Fruit fly (Drosophila melanogaster) whole organism, prepupa: ENCODE measurements around the gene eEF1alpha2.

Experiments used
- Blimp-1 ChIP-seq: fragments of 200-800 bp; sonication (Bioruptor generic); optimal IDR thresholded peaks from 3 replicates; lab custom pipeline; 2017; ENCODE audit warnings: missing biosample characterization, missing genetic modification characterization, mild to moderate bottlenecking, moderate library complexity, missing genetic modification reagents
- CG10631 ChIP-seq: fragments of 200-800 bp; sonication (Bioruptor generic); optimal IDR thresholded peaks from 2 replicates; lab custom pipeline; 2016; ENCODE audit warnings: missing biosample characterization, missing genetic modification characterization
- CG11294 ChIP-seq: fragments of 200-800 bp; sonication (Bioruptor generic); IDR thresholded peaks from 2 replicates; pipeline ENCODE4 v1.3.6; 2022; ENCODE audit warnings: missing biosample characterization, missing genetic modification characterization
- CG11762 ChIP-seq: fragments of 200-800 bp; sonication (Bioruptor generic); optimal IDR thresholded peaks from 3 replicates; lab custom pipeline; 2016; ENCODE audit warnings: missing biosample characterization, missing genetic modification characterization; ENCODE audit not compliant: insufficient read depth
- CG11902 ChIP-seq: fragments of 200-800 bp; sonication (Bioruptor generic); optimal IDR thresholded peaks from 3 replicates; lab custom pipeline; 2016; ENCODE audit warnings: missing biosample characterization, missing genetic modification characterization
- CG15336 ChIP-seq: fragments of 200-800 bp; sonication (Bioruptor generic); IDR thresholded peaks from 2 replicates; pipeline ENCODE4 v1.3.6; 2022; ENCODE audit warnings: missing biosample characterization, missing genetic modification characterization
- CG1621 ChIP-seq: fragments of 200-800 bp; sonication (Bioruptor generic); optimal IDR thresholded peaks from 3 replicates; lab custom pipeline; 2018; ENCODE audit warnings: missing biosample characterization, mild to moderate bottlenecking, missing genetic modification characterization
- CG16779 ChIP-seq: fragments of 200-800 bp; sonication (Bioruptor generic); optimal IDR thresholded peaks from 3 replicates; lab custom pipeline; 2017; ENCODE audit warnings: missing biosample characterization, mild to moderate bottlenecking, missing genetic modification characterization
- CG3032 ChIP-seq: fragments of 200-800 bp; optimal IDR thresholded peaks from 2 replicates; lab custom pipeline; 2019; ENCODE audit warnings: missing biosample characterization, mild to moderate bottlenecking, missing genetic modification characterization, moderate library complexity
- CG31627 ChIP-seq: fragments of 200-800 bp; sonication (Bioruptor generic); optimal IDR thresholded peaks from 3 replicates; lab custom pipeline; 2016; ENCODE audit warnings: missing biosample characterization, missing genetic modification characterization
- CG32006 ChIP-seq: fragments of 200-800 bp; sonication (Bioruptor generic); optimal IDR thresholded peaks from 3 replicates; lab custom pipeline; 2017; ENCODE audit warnings: missing biosample characterization, mild to moderate bottlenecking, missing genetic modification characterization
- CG34406 ChIP-seq: fragments of 200-800 bp; sonication (Bioruptor generic); optimal IDR thresholded peaks from 3 replicates; lab custom pipeline; 2016; ENCODE audit warnings: missing biosample characterization, missing genetic modification characterization
- CG3919 ChIP-seq: fragments of 200-800 bp; sonication (Bioruptor generic); optimal IDR thresholded peaks from 3 replicates; lab custom pipeline; 2016; ENCODE audit warnings: missing biosample characterization, missing genetic modification characterization
- CG6163 ChIP-seq: fragments of 200-800 bp; sonication (Bioruptor generic); IDR thresholded peaks from 3 replicates; pipeline ENCODE4 v1.3.6; 2022; ENCODE audit warnings: missing biosample characterization, missing genetic modification characterization
- CG6276 ChIP-seq: fragments of 200-800 bp; sonication (Bioruptor generic); optimal IDR thresholded peaks from 2 replicates; lab custom pipeline; 2017; ENCODE audit warnings: missing biosample characterization, mild to moderate bottlenecking, missing genetic modification characterization
- CG6792 ChIP-seq: fragments of 200-800 bp; sonication (Bioruptor generic); optimal IDR thresholded peaks from 3 replicates; lab custom pipeline; 2016; ENCODE audit warnings: missing biosample characterization, missing genetic modification characterization
- CG6808 ChIP-seq: fragments of 200-800 bp; sonication (Bioruptor generic); optimal IDR thresholded peaks from 3 replicates; lab custom pipeline; 2017; ENCODE audit warnings: missing biosample characterization, missing genetic modification characterization, mild to moderate bottlenecking, moderate library complexity, missing genetic modification reagents
- CG7368 ChIP-seq: fragments of 200-800 bp; sonication (Bioruptor generic); optimal IDR thresholded peaks from 3 replicates; lab custom pipeline; 2016; ENCODE audit warnings: missing biosample characterization, missing genetic modification characterization
- CG8119 ChIP-seq: fragments of 200-800 bp; sonication (Bioruptor generic); IDR thresholded peaks from 3 replicates; pipeline ENCODE4 v1.3.6; 2022; ENCODE audit warnings: missing biosample characterization, missing genetic modification characterization
- CG8632 ChIP-seq: fragments of 200-800 bp; sonication (Bioruptor generic); optimal IDR thresholded peaks from 3 replicates; lab custom pipeline; 2016; ENCODE audit warnings: missing biosample characterization, missing genetic modification characterization
- CG9139 ChIP-seq: fragments of 200-800 bp; sonication (Bioruptor generic); optimal IDR thresholded peaks from 3 replicates; lab custom pipeline; 2017; ENCODE audit warnings: missing biosample characterization, mild to moderate bottlenecking, missing genetic modification characterization
- Eip75B ChIP-seq: fragments of 200-800 bp; sonication (Bioruptor generic); optimal IDR thresholded peaks from 3 replicates; lab custom pipeline; 2016; ENCODE audit warnings: missing biosample characterization, missing genetic modification characterization
- Eip78C ChIP-seq: fragments of 200-800 bp; sonication (Bioruptor generic); peaks from one replicate; lab custom pipeline; 2016; ENCODE audit warnings: missing biosample characterization, missing genetic modification characterization
- Eip93F ChIP-seq: fragments of 200-800 bp; sonication (Bioruptor generic); optimal IDR thresholded peaks from 2 replicates; lab custom pipeline; 2016; ENCODE audit warnings: missing biosample characterization, mild to moderate bottlenecking, missing genetic modification characterization
- Ets96B ChIP-seq: fragments of 200-800 bp; optimal IDR thresholded peaks from 2 replicates; lab custom pipeline; 2019; ENCODE audit warnings: missing biosample characterization, mild to moderate bottlenecking, missing genetic modification characterization, moderate library complexity
- Gug ChIP-seq: fragments of 200-800 bp; sonication (Bioruptor generic); IDR thresholded peaks from 2 replicates; pipeline ENCODE4 v1.3.6; 2022; ENCODE audit warnings: missing biosample characterization, missing genetic modification characterization
- Hr39 ChIP-seq: fragments of 200-800 bp; sonication (Bioruptor generic); optimal IDR thresholded peaks from 2 replicates; lab custom pipeline; 2016; ENCODE audit warnings: missing biosample characterization, missing genetic modification characterization
- Hr4 ChIP-seq: fragments of 200-800 bp; sonication (Bioruptor generic); optimal IDR thresholded peaks from 3 replicates; lab custom pipeline; 2016; ENCODE audit warnings: missing biosample characterization, missing genetic modification characterization
- Lpt ChIP-seq: fragments of 200-800 bp; sonication (Bioruptor generic); optimal IDR thresholded peaks from 3 replicates; lab custom pipeline; 2016; ENCODE audit warnings: missing biosample characterization, missing genetic modification characterization
- Met ChIP-seq: fragments of 200-800 bp; sonication (Bioruptor generic); optimal IDR thresholded peaks from 3 replicates; lab custom pipeline; 2016; ENCODE audit warnings: missing biosample characterization, missing genetic modification characterization
- OdsH ChIP-seq: fragments of 200-800 bp; sonication (Bioruptor generic); optimal IDR thresholded peaks from 3 replicates; lab custom pipeline; 2016; ENCODE audit warnings: missing biosample characterization, missing genetic modification characterization
- Sox102F ChIP-seq: fragments of 200-800 bp; sonication (Bioruptor generic); optimal IDR thresholded peaks from 2 replicates; lab custom pipeline; 2016; ENCODE audit warnings: missing biosample characterization, mild to moderate bottlenecking, missing genetic modification characterization
- Sox14 ChIP-seq: fragments of 200-800 bp; sonication (Bioruptor generic); optimal IDR thresholded peaks from 3 replicates; lab custom pipeline; 2016; ENCODE audit warnings: missing biosample characterization, missing genetic modification characterization
- Sox15 ChIP-seq: fragments of 200-800 bp; sonication (Bioruptor generic); optimal IDR thresholded peaks from 3 replicates; lab custom pipeline; 2016; ENCODE audit warnings: missing biosample characterization, missing genetic modification characterization
- achi ChIP-seq: fragments of 200-800 bp; sonication (Bioruptor generic); optimal IDR thresholded peaks from 3 replicates; lab custom pipeline; 2016; ENCODE audit warnings: missing biosample characterization, missing genetic modification characterization
- cyc ChIP-seq: fragments of 200-800 bp; sonication (Bioruptor generic); optimal IDR thresholded peaks from 3 replicates; lab custom pipeline; 2016; ENCODE audit warnings: missing biosample characterization, missing genetic modification characterization
- dsx ChIP-seq: fragments of 200-800 bp; optimal IDR thresholded peaks from 3 replicates; lab custom pipeline; 2019; ENCODE audit warnings: missing biosample characterization, mild to moderate bottlenecking, missing genetic modification characterization, moderate library complexity; ENCODE audit not compliant: poor library complexity, severe bottlenecking
- eg ChIP-seq: fragments of 200-800 bp; sonication (Bioruptor generic); IDR thresholded peaks from 3 replicates; pipeline ENCODE4 v1.3.6; 2022; ENCODE audit warnings: missing biosample characterization, missing genetic modification characterization
- esn ChIP-seq: fragments of 200-800 bp; sonication (Bioruptor generic); optimal IDR thresholded peaks from 2 replicates; lab custom pipeline; 2016; ENCODE audit warnings: missing biosample characterization, mild to moderate bottlenecking, missing genetic modification characterization, moderate library complexity
- fd59A ChIP-seq: fragments of 200-800 bp; sonication (Bioruptor generic); optimal IDR thresholded peaks from 2 replicates; lab custom pipeline; 2017; ENCODE audit warnings: missing biosample characterization, mild to moderate bottlenecking, missing genetic modification characterization, missing genetic modification reagents
- fd85E ChIP-seq: fragments of 200-800 bp; sonication (Bioruptor generic); optimal IDR thresholded peaks from 3 replicates; lab custom pipeline; 2016; ENCODE audit warnings: missing biosample characterization, missing genetic modification characterization
- fkh ChIP-seq: fragments of 200-800 bp; sonication (Bioruptor generic); optimal IDR thresholded peaks from 3 replicates; lab custom pipeline; 2017; ENCODE audit warnings: missing biosample characterization, mild to moderate bottlenecking, missing genetic modification characterization, moderate library complexity
- lz ChIP-seq: fragments of 200-800 bp; sonication (Bioruptor generic); optimal IDR thresholded peaks from 3 replicates; lab custom pipeline; 2016; ENCODE audit warnings: missing biosample characterization, missing genetic modification characterization
- net ChIP-seq: fragments of 200-800 bp; sonication (Bioruptor generic); optimal IDR thresholded peaks from 3 replicates; lab custom pipeline; 2016; ENCODE audit warnings: missing biosample characterization, missing genetic modification characterization
- salr ChIP-seq, 2 experiments: fragments of 200-800 bp; sonication (Bioruptor generic); optimal IDR thresholded peaks; 3 replicates each; lab custom pipeline; 2016 to 2018; ENCODE audit warnings: missing biosample characterization in 2 of 2, missing genetic modification characterization in 2 of 2, mild to moderate bottlenecking in 1 of 2
- ss ChIP-seq, 2 experiments: fragments of 200-800 bp; sonication (Bioruptor generic); optimal IDR thresholded peaks; 2 replicates in 1 of 2; 3 replicates in 1 of 2; lab custom pipeline; 2017 to 2018; ENCODE audit warnings: mild to moderate bottlenecking in 2 of 2, missing biosample characterization in 2 of 2, missing genetic modification characterization in 2 of 2, moderate library complexity in 1 of 2
- svp ChIP-seq: fragments of 200-800 bp; sonication (Bioruptor generic); peaks from one replicate; lab custom pipeline; 2016; ENCODE audit warnings: missing biosample characterization, missing genetic modification characterization
- topi ChIP-seq: fragments of 200-800 bp; sonication (Bioruptor generic); optimal IDR thresholded peaks from 3 replicates; lab custom pipeline; 2016; ENCODE audit warnings: missing biosample characterization, missing genetic modification characterization

eEF1alpha2 gene

dm6 chr3R:31711270-31712029, 26.8 kb upstream of the eEF1alpha2 start:
- peak; percentile 27 for TF ChIP-seq CG32006
- TF ChIP-seq CG16779 (tag; lab: Kevin White, UChicago), result no peak
- TF ChIP-seq Sox14 (GFP tag; lab: Kevin White, UChicago), result peak; percentile 8
- TF ChIP-seq, all 60 proteins: peak for 2

DNA sequence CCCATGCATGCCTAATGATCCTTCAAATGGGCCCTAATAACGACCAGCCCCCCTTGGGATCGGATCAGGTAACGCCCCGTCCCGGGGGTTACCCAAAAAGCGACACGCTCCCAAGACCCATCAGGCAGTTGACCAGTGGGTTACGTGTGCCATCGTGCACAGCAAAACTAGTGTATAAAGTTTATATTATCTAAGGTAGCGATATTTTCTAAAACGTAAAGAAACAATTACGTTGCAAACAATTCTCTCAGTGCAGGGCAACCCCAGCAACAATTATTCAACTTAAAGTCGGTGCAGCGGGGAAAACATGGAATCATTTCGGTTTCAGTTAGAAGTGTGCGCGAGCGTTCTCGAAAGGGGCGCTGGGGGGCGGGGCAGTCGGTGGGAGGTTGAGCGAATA, 25.7 kb upstream of the eEF1alpha2 start:
- TF ChIP-seq Lpt (GFP tag; lab: Kevin White, UChicago), result no peak
- TF ChIP-seq svp, result peak; percentile 35
- TF ChIP-seq eg (GFP tag; lab: Robert Waterston, UW), result 0 out of 3 replicates have a peak, but pooled peaks have one; percentile 24
- peak; percentile 11 for TF ChIP-seq CG3919 (GFP tag; lab: Kevin White, UChicago)
- no peak for TF ChIP-seq topi (GFP tag; lab: Kevin White, UChicago)
- TF ChIP-seq Met (GFP tag; lab: Kevin White, UChicago), result peak; percentile 0
- TF ChIP-seq CG31627 (GFP tag; lab: Kevin White, UChicago), result peak; percentile 27
- no peak for TF ChIP-seq CG11902 (GFP tag; lab: Kevin White, UChicago)
- peak; percentile 53 for TF ChIP-seq Eip78C (GFP tag; lab: Kevin White, UChicago)
- TF ChIP-seq fd59A (GFP tag; lab: Kevin White, UChicago), result peak; percentile 5
- no peak for TF ChIP-seq CG8632 (GFP tag; lab: Kevin White, UChicago)
- no peak for TF ChIP-seq CG11762 (GFP tag; lab: Kevin White, UChicago)
- TF ChIP-seq OdsH, result peak; percentile 14
- no peak for TF ChIP-seq esn (GFP tag; lab: Kevin White, UChicago)
- TF ChIP-seq CG1621, result peak; percentile 3
- TF ChIP-seq Ets96B (tag; lab: Kevin White, UChicago), result peak; percentile 23
- TF ChIP-seq cyc, result peak; percentile 12
- TF ChIP-seq Hr4, result no peak
- no peak for TF ChIP-seq CG3032 (tag; lab: Kevin White, UChicago)
- no peak for TF ChIP-seq Eip93F
- no peak for TF ChIP-seq ss (GFP tag; optimal IDR thresholded peaks at IDR 0.05; lab: Kevin White, UChicago)
- TF ChIP-seq CG15336 (GFP tag; lab: Robert Waterston, UW), result 0 out of 2 replicates have a peak, but pooled peaks have one; percentile 38
- no peak for TF ChIP-seq Sox15
- TF ChIP-seq Blimp-1 (GFP tag; lab: Kevin White, UChicago), result peak; percentile 42
- TF ChIP-seq CG16779 (tag; lab: Kevin White, UChicago), result peak; percentile 1
- no peak for TF ChIP-seq CG6808
- TF ChIP-seq CG10631 (GFP tag; lab: Kevin White, UChicago), result no peak
- peak in 1 of 2 experiments; percentile 22 for TF ChIP-seq salr (GFP tag; optimal IDR thresholded peaks at IDR 0.05; lab: Kevin White, UChicago)
- TF ChIP-seq CG34406 (GFP tag; lab: Kevin White, UChicago), result no peak
- no peak for TF ChIP-seq lz
- no peak for TF ChIP-seq Eip75B (GFP tag; lab: Kevin White, UChicago)
- TF ChIP-seq CG32006, result peak; percentile 61
- TF ChIP-seq Gug (GFP tag; lab: Robert Waterston, UW), result peak; percentile 19; the same call in 1 of the 2 replicates
- no peak for TF ChIP-seq fd85E (GFP tag; lab: Kevin White, UChicago)
- peak; percentile 27 for TF ChIP-seq CG6276 (GFP tag; lab: Kevin White, UChicago)
- no peak for TF ChIP-seq CG6792 (GFP tag; lab: Kevin White, UChicago)
- TF ChIP-seq achi (GFP tag; lab: Kevin White, UChicago), result peak; percentile 16
- TF ChIP-seq dsx (GFP tag; lab: Kevin White, UChicago), result no peak
- TF ChIP-seq Hr39 (GFP tag; lab: Kevin White, UChicago), result peak; percentile 14
- TF ChIP-seq CG7368 (GFP tag; lab: Kevin White, UChicago), result no peak
- TF ChIP-seq CG8119 (GFP tag; lab: Robert Waterston, UW), result peak; percentile 44; the same call in 2 of the 3 replicates
- no peak for TF ChIP-seq CG9139 (GFP tag; lab: Kevin White, UChicago)
- no peak for TF ChIP-seq CG11294 (GFP tag; lab: Robert Waterston, UW)
- peak; percentile 34; the same call in 2 of the 3 replicates for TF ChIP-seq CG6163
- TF ChIP-seq net (GFP tag; lab: Kevin White, UChicago), result no peak
- no peak for TF ChIP-seq fkh (GFP tag; lab: Kevin White, UChicago)
- TF ChIP-seq Sox102F, result no peak
